Worm (Caenorhabditis elegans) whole organism, L4 larva: Measurements from ENCODE around the gene F56C3.1.
A peak's percentile ranks its signal among the peaks of the same experiment; 100 is the strongest.

ENCODE experiments used
- F26F4.8 ChIP-seq: fragments of 200-800 bp; sonication (Bioruptor generic); conservative IDR thresholded peaks from 2 replicates; pipeline ENCODE4 v1.3.6; 2022; ENCODE audit warnings: missing genetic modification characterization, missing compliant biosample characterization
- F37D6.2 ChIP-seq: sonication (generic microtip); optimal IDR thresholded peaks from 2 replicates; lab custom pipeline; 2016; ENCODE audit warnings: mild to moderate bottlenecking, missing genetic modification characterization, missing compliant biosample characterization
- T20F7.1 ChIP-seq: fragments of 200-800 bp; sonication (Bioruptor generic); optimal IDR thresholded peaks from 2 replicates; lab custom pipeline; 2018; ENCODE audit warnings: mild to moderate bottlenecking, missing genetic modification characterization, missing compliant biosample characterization
- T26A8.4 ChIP-seq: fragments of 200-800 bp; sonication (Bioruptor generic); IDR thresholded peaks from 2 replicates; pipeline ENCODE4 v1.3.6; 2022; ENCODE audit warnings: missing genetic modification characterization, missing compliant biosample characterization
- Y48G9A.11 ChIP-seq: fragments of 200-800 bp; sonication (Bioruptor generic); IDR thresholded peaks from 2 replicates; pipeline ENCODE4 v1.3.6; 2022; ENCODE audit warnings: missing genetic modification reagents, missing genetic modification characterization, missing compliant biosample characterization
- ZK546.5 ChIP-seq, 2 experiments: sonication (generic microtip); optimal IDR thresholded peaks; 2 replicates each; lab custom pipeline; 2017; ENCODE audit warnings: missing biosample characterization in 2 of 2, missing genetic modification characterization in 2 of 2
- aly-2 ChIP-seq: sonication (generic microtip); optimal IDR thresholded peaks from 2 replicates; lab custom pipeline; 2018; ENCODE audit warnings: missing biosample characterization, missing genetic modification characterization
- attf-4 ChIP-seq: sonication (generic microtip); optimal IDR thresholded peaks from 3 replicates; lab custom pipeline; 2017; ENCODE audit warnings: missing biosample characterization, missing genetic modification characterization
- ceh-28 ChIP-seq: fragments of 150-350 bp; optimal IDR thresholded peaks from 2 replicates; lab custom pipeline; 2014; ENCODE audit warnings: missing biosample characterization, missing genetic modification reagents, missing genetic modification characterization
- ceh-82 ChIP-seq: sonication (generic microtip); optimal IDR thresholded peaks from 2 replicates; lab custom pipeline; 2017; ENCODE audit warnings: missing biosample characterization, missing genetic modification characterization
- daf-12 ChIP-seq: fragments of 150-350 bp; optimal IDR thresholded peaks from 2 replicates; lab custom pipeline; 2014; ENCODE audit warnings: missing biosample characterization, missing genetic modification reagents, missing genetic modification characterization
- daf-8 ChIP-seq: fragments of 200-800 bp; sonication (Bioruptor generic); IDR thresholded peaks from 2 replicates; pipeline ENCODE4 v1.3.6; 2022; ENCODE audit warnings: missing genetic modification characterization, missing compliant biosample characterization
- dmd-6 ChIP-seq: fragments of 200-800 bp; sonication (Bioruptor generic); IDR thresholded peaks from 2 replicates; pipeline ENCODE4 v1.3.6; 2022; ENCODE audit warnings: missing genetic modification reagents, missing genetic modification characterization, missing compliant biosample characterization
- dmd-8 ChIP-seq: fragments of 200-800 bp; sonication (Bioruptor generic); IDR thresholded peaks from 2 replicates; pipeline ENCODE4 v1.3.6; 2022; ENCODE audit warnings: missing genetic modification characterization, missing compliant biosample characterization
- dpl-1 ChIP-seq: fragments of 150-350 bp; optimal IDR thresholded peaks from 2 replicates; lab custom pipeline; 2014; ENCODE audit warnings: missing biosample characterization, missing genetic modification reagents, missing genetic modification characterization
- egl-27 ChIP-seq: sonication (generic microtip); optimal IDR thresholded peaks from 3 replicates; lab custom pipeline; 2017; ENCODE audit warnings: missing biosample characterization, missing genetic modification reagents, missing genetic modification characterization
- egl-43 ChIP-seq: fragments of 200-800 bp; sonication (Bioruptor generic); IDR thresholded peaks from 2 replicates; pipeline ENCODE4 v1.3.6; 2022; ENCODE audit warnings: missing genetic modification reagents, missing genetic modification characterization, missing compliant biosample characterization
- gei-8 ChIP-seq: fragments of 200-800 bp; sonication (Bioruptor generic); optimal IDR thresholded peaks from 2 replicates; lab custom pipeline; 2018; ENCODE audit warnings: mild to moderate bottlenecking, missing genetic modification characterization, missing compliant biosample characterization
- hlh-30 ChIP-seq: sonication (generic microtip); optimal IDR thresholded peaks from 2 replicates; lab custom pipeline; 2017; ENCODE audit warnings: antibody characterized with exemption, mild to moderate bottlenecking, missing genetic modification characterization, missing compliant biosample characterization; ENCODE audit not compliant: insufficient read depth
- hmg-1.1 ChIP-seq: fragments of 200-800 bp; sonication (Bioruptor generic); IDR thresholded peaks from 2 replicates; pipeline ENCODE4 v1.3.6; 2022; ENCODE audit warnings: missing genetic modification reagents, missing genetic modification characterization, missing compliant biosample characterization
- jun-1 ChIP-seq: fragments of 150-350 bp; optimal IDR thresholded peaks from 2 replicates; lab custom pipeline; 2014; ENCODE audit warnings: missing biosample characterization, missing genetic modification reagents, missing genetic modification characterization
- lim-7 ChIP-seq: fragments of 200-800 bp; sonication (Bioruptor generic); IDR thresholded peaks from 2 replicates; pipeline ENCODE4 v1.3.6; 2022; ENCODE audit warnings: missing genetic modification characterization, missing compliant biosample characterization
- lin-39 ChIP-seq: fragments of 150-350 bp; optimal IDR thresholded peaks from 2 replicates; lab custom pipeline; 2014; ENCODE audit warnings: missing biosample characterization, missing genetic modification reagents, missing genetic modification characterization
- lsy-2 ChIP-seq, 2 experiments: fragments of 150-350 bp in 1 of 2; sonication (generic microtip) in 1 of 2; optimal IDR thresholded peaks; 2 replicates each; lab custom pipeline; 2014 to 2017; ENCODE audit warnings: missing biosample characterization in 2 of 2, missing genetic modification characterization in 2 of 2
- nhr-111 ChIP-seq: fragments of 200-800 bp; sonication (Bioruptor generic); optimal IDR thresholded peaks from 2 replicates; lab custom pipeline; 2018; ENCODE audit warnings: mild to moderate bottlenecking, missing genetic modification characterization, missing compliant biosample characterization
- nhr-237 ChIP-seq: sonication (generic microtip); optimal IDR thresholded peaks from 2 replicates; lab custom pipeline; 2017; ENCODE audit warnings: missing biosample characterization, missing genetic modification characterization
- nhr-25 ChIP-seq: sonication (generic microtip); optimal IDR thresholded peaks from 2 replicates; lab custom pipeline; 2017; ENCODE audit warnings: missing genetic modification characterization, mild to moderate bottlenecking, missing compliant biosample characterization, antibody characterized with exemption, moderate library complexity, borderline replicate concordance; ENCODE audit not compliant: insufficient read depth
- nhr-48 ChIP-seq: sonication (generic microtip); optimal IDR thresholded peaks from 2 replicates; lab custom pipeline; 2016; ENCODE audit warnings: mild to moderate bottlenecking, missing genetic modification characterization, missing compliant biosample characterization
- nhr-77 ChIP-seq: fragments of 150-350 bp; optimal IDR thresholded peaks from 2 replicates; lab custom pipeline; 2014; ENCODE audit warnings: missing biosample characterization, missing genetic modification characterization
- pha-4 ChIP-seq, 2 experiments: fragments of 150-350 bp in 1 of 2; fragments of 200-800 bp in 1 of 2; sonication (Bioruptor generic) in 1 of 2; IDR thresholded peaks in 1 of 2; optimal IDR thresholded peaks in 1 of 2; 2 replicates each; pipeline versions ENCODE4 v1.3.6 to Lab custom; 2014 to 2022; ENCODE audit warnings: missing genetic modification characterization in 2 of 2, missing genetic modification reagents in 2 of 2, missing biosample characterization in 1 of 2, missing compliant biosample characterization in 1 of 2
- php-3 ChIP-seq: fragments of 200-800 bp; sonication (Bioruptor generic); IDR thresholded peaks from 2 replicates; pipeline ENCODE4 v1.3.6; 2022; ENCODE audit warnings: missing genetic modification reagents, missing genetic modification characterization, missing compliant biosample characterization
- saeg-2 ChIP-seq: fragments of 200-800 bp; sonication (Bioruptor generic); IDR thresholded peaks from 2 replicates; pipeline ENCODE4 v1.3.6; 2022; ENCODE audit warnings: missing genetic modification reagents, missing genetic modification characterization, missing compliant biosample characterization
- sdz-12 ChIP-seq: fragments of 200-800 bp; sonication (Bioruptor generic); optimal IDR thresholded peaks from 2 replicates; lab custom pipeline; 2018; ENCODE audit warnings: mild to moderate bottlenecking, missing genetic modification characterization, missing compliant biosample characterization
- set-16 ChIP-seq: fragments of 200-800 bp; sonication (Bioruptor generic); IDR thresholded peaks from 2 replicates; pipeline ENCODE4 v1.3.6; 2022; ENCODE audit warnings: missing genetic modification reagents, missing genetic modification characterization, missing compliant biosample characterization
- snpc-4 ChIP-seq: fragments of 150-350 bp; optimal IDR thresholded peaks from 2 replicates; lab custom pipeline; 2014; ENCODE audit warnings: missing biosample characterization, missing genetic modification characterization
- unc-39 ChIP-seq: sonication (generic microtip); optimal IDR thresholded peaks from 2 replicates; lab custom pipeline; 2017; ENCODE audit warnings: missing biosample characterization, missing genetic modification characterization
- unc-62 ChIP-seq, 3 experiments: fragments of 150-350 bp in 1 of 3; sonication (generic microtip); optimal IDR thresholded peaks in 2 of 3; peaks in 1 of 3; 1 replicate in 1 of 3; 2 replicates in 2 of 3; lab custom pipeline; 2014 to 2017; ENCODE audit warnings: missing biosample characterization in 3 of 3, missing genetic modification characterization in 3 of 3, missing genetic modification reagents in 3 of 3, missing genotype in 1 of 3
- vab-7 ChIP-seq: fragments of 200-800 bp; sonication (Bioruptor generic); IDR thresholded peaks from 2 replicates; pipeline ENCODE4 v1.3.6; 2022; ENCODE audit warnings: missing genetic modification reagents, missing genetic modification characterization, missing compliant biosample characterization
- zag-1 ChIP-seq: fragments of 150-350 bp; optimal IDR thresholded peaks from 2 replicates; lab custom pipeline; 2014; ENCODE audit warnings: missing biosample characterization, missing genetic modification characterization
- zfp-2 ChIP-seq: sonication (generic microtip); optimal IDR thresholded peaks from 2 replicates; lab custom pipeline; 2016; ENCODE audit warnings: mild to moderate bottlenecking, missing genetic modification characterization, missing compliant biosample characterization
- zfp-3 ChIP-seq: fragments of 200-800 bp; sonication (Bioruptor generic); conservative IDR thresholded peaks from 2 replicates; pipeline ENCODE4 v1.3.6; 2022; ENCODE audit warnings: missing genetic modification reagents, missing genetic modification characterization, missing compliant biosample characterization

F56C3.1 gene

ce11 chrX:1379391-1379790 is 7.7 kb upstream of the F56C3.1 start (continued):
- TF ChIP-seq hlh-30 (peak; percentile 55), nhr-111 (GFP tag; lab: Kevin White, UChicago) (peak; percentile 60), gei-8 (GFP tag; lab: Kevin White, UChicago) (peak; percentile 18), hmg-1.1 (peak; percentile 96)

- no peak for TF ChIP-seq zfp-3
- TF ChIP-seq lin-39 (tag; lab: Kevin White, UChicago), result no peak
- TF ChIP-seq dpl-1 (GFP tag; lab: Kevin White, UChicago), result no peak
- TF ChIP-seq nhr-237 (tag; lab: Kevin White, UChicago), result no peak
- TF ChIP-seq zag-1 (tag; lab: Kevin White, UChicago), result no peak
- TF ChIP-seq F26F4.8 (GFP tag; lab: Robert Waterston, UW), result no peak
- TF ChIP-seq nhr-77, result no peak
These were observed 5.6 kb upstream of the F56C3.1 start, which contains the start of gene F56C3.10 for ce11 chrX:1381565-1381964. F56C3.10 (minus strand) TSS chrX:1381665.

ce11 chrX:1383546-1383945 is 3.6 kb upstream of the F56C3.1 start:
- TF ChIP-seq egl-43 (GFP tag; lab: Robert Waterston, UW) (peak; percentile 30; the same call in 1 of the 2 replicates), set-16 (0 out of 2 replicates have a peak, but pooled peaks have one; percentile 15), unc-62 (GFP tag; optimal IDR thresholded peaks at IDR 0.05 in 1 of 2; lab: Kevin White, UChicago) (no peak), unc-62 (tag; optimal IDR thresholded peaks at IDR 0.05; lab: Kevin White, UChicago) (no peak), ZK546.5 (tag; optimal IDR thresholded peaks at IDR 0.05; lab: Kevin White, UChicago) (no peak)
- TF ChIP-seq, all 104 proteins: peak for 2

- no peak for TF ChIP-seq ceh-82
- 0 out of 2 replicates have a peak, but pooled peaks have one; percentile 28 for TF ChIP-seq Y48G9A.11 (GFP tag; lab: Robert Waterston, UW)
These were observed 2.6 kb upstream of the F56C3.1 start, which contains the start of gene F56C3.8 for ce11 chrX:1384538-1384937. F56C3.8 (minus strand) TSS chrX:1384638.

- TF ChIP-seq T20F7.1 (GFP tag; lab: Kevin White, UChicago) (peak; percentile 88), snpc-4 (no peak), dmd-6 (peak; percentile 88), daf-8 (GFP tag; lab: Robert Waterston, UW) (no peak), nhr-25 (tag; lab: Kevin White, UChicago) (peak; percentile 73), nhr-237 (tag; lab: Kevin White, UChicago) (peak; percentile 78), T26A8.4 (GFP tag; lab: Robert Waterston, UW) (peak; percentile 98), php-3 (peak; percentile 87), hlh-30 (peak; percentile 95), F37D6.2 (tag; lab: Kevin White, UChicago) (peak; percentile 97), nhr-48 (tag; lab: Kevin White, UChicago) (peak; percentile 93), daf-12 (no peak), attf-4 (tag; lab: Kevin White, UChicago) (no peak), ceh-28 (tag; lab: Kevin White, UChicago) (peak; percentile 66), lim-7 (no peak), unc-39 (tag; lab: Kevin White, UChicago) (no peak), dmd-8 (GFP tag; lab: Robert Waterston, UW) (0 out of 2 replicates have a peak, but pooled peaks have one; percentile 61), zfp-2 (tag; lab: Kevin White, UChicago) (peak; percentile 65), vab-7 (peak; percentile 90), set-16 (no peak), egl-27 (tag; lab: Kevin White, UChicago) (no peak), sdz-12 (GFP tag; lab: Kevin White, UChicago) (no peak), Y48G9A.11 (GFP tag; lab: Robert Waterston, UW) (0 out of 2 replicates have a peak, but pooled peaks have one; percentile 29), jun-1 (peak; percentile 95), lsy-2 (tag; optimal IDR thresholded peaks at IDR 0.05; lab: Kevin White, UChicago) (peak; percentile 92 to 93), pha-4 (GFP tag; IDR thresholded peaks at IDR 0.05; lab: Robert Waterston, UW) (peak; percentile 79), pha-4 (tag; optimal IDR thresholded peaks at IDR 0.05; lab: Kevin White, UChicago) (no peak), aly-2 (tag; lab: Kevin White, UChicago) (no peak), saeg-2 (GFP tag; lab: Robert Waterston, UW) (peak; percentile 81; the same call in 1 of the 2 replicates)
These were observed 2.4 kb downstream of the F56C3.1 start for ce11 chrX:1389382-1389983.
